Fruit fly (Drosophila melanogaster) whole organism, embryonic: ENCODE data around the gene CG13949.

ENCODE experiments used
- Atf6 ChIP-seq: fragments of 200-800 bp; sonication (Bioruptor generic); IDR thresholded peaks from 2 replicates; pipeline ENCODE4 v1.3.6; 2022; ENCODE audit warnings: missing biosample characterization, missing genetic modification characterization
- Bdp1 ChIP-seq: fragments of 200-800 bp; sonication (Bioruptor generic); optimal IDR thresholded peaks from 3 replicates; lab custom pipeline; 2016; ENCODE audit warnings: missing biosample characterization, missing genetic modification characterization
- CG1024 ChIP-seq: fragments of 200-800 bp; sonication (Bioruptor generic); IDR thresholded peaks from 2 replicates; pipeline ENCODE4 v1.3.6; 2022; ENCODE audit warnings: missing biosample characterization, missing genetic modification characterization
- CG10321 ChIP-seq: fragments of 200-800 bp; sonication (Bioruptor generic); IDR thresholded peaks from 2 replicates; pipeline ENCODE4 v1.3.6; 2022; ENCODE audit warnings: missing biosample characterization, missing genetic modification characterization
- CG10431 ChIP-seq: fragments of 200-800 bp; sonication (Bioruptor generic); optimal IDR thresholded peaks from 3 replicates; lab custom pipeline; 2018; ENCODE audit warnings: missing biosample characterization, mild to moderate bottlenecking, missing genetic modification characterization
- CG11723 ChIP-seq: fragments of 200-800 bp; sonication (Bioruptor generic); optimal IDR thresholded peaks from 2 replicates; lab custom pipeline; 2017; ENCODE audit warnings: missing biosample characterization, mild to moderate bottlenecking, missing genetic modification characterization
- CG12071 ChIP-seq: fragments of 200-800 bp; sonication (Bioruptor generic); optimal IDR thresholded peaks from 3 replicates; lab custom pipeline; 2018; ENCODE audit warnings: missing biosample characterization, mild to moderate bottlenecking, missing genetic modification characterization
- CG13287 ChIP-seq: fragments of 200-800 bp; sonication (Bioruptor generic); IDR thresholded peaks from 2 replicates; pipeline ENCODE4 v1.3.6; 2022; ENCODE audit warnings: missing biosample characterization, missing genetic modification characterization; ENCODE audit not compliant: partially characterized antibody
- CG14014 ChIP-seq: fragments of 200-800 bp; sonication (Bioruptor generic); IDR thresholded peaks from 2 replicates; pipeline ENCODE4 v1.3.6; 2022; ENCODE audit warnings: missing biosample characterization, missing genetic modification characterization
- CG15696 ChIP-seq: fragments of 200-800 bp; sonication (Bioruptor generic); optimal IDR thresholded peaks from 2 replicates; lab custom pipeline; 2019; ENCODE audit warnings: missing biosample characterization, mild to moderate bottlenecking, missing genetic modification characterization, moderate library complexity
- CG2116 ChIP-seq: fragments of 200-800 bp; sonication (Bioruptor generic); optimal IDR thresholded peaks from 3 replicates; lab custom pipeline; 2018; ENCODE audit warnings: missing biosample characterization, mild to moderate bottlenecking, missing genetic modification characterization
- CG32767 ChIP-seq: fragments of 200-800 bp; sonication (Bioruptor generic); IDR thresholded peaks from 2 replicates; pipeline ENCODE4 v1.3.6; 2022; ENCODE audit warnings: missing biosample characterization, missing genetic modification characterization
- CG4707 ChIP-seq: fragments of 200-800 bp; sonication (Bioruptor generic); optimal IDR thresholded peaks from 2 replicates; lab custom pipeline; 2018; ENCODE audit warnings: missing biosample characterization, mild to moderate bottlenecking, missing genetic modification characterization, moderate library complexity
- CG4820 ChIP-seq: fragments of 200-800 bp; sonication (Bioruptor generic); optimal IDR thresholded peaks from 3 replicates; lab custom pipeline; 2016; ENCODE audit warnings: missing biosample characterization, missing genetic modification characterization
- CG4854 ChIP-seq: fragments of 200-800 bp; sonication (Bioruptor generic); optimal IDR thresholded peaks from 2 replicates; lab custom pipeline; 2016; ENCODE audit warnings: missing biosample characterization, missing genetic modification characterization, inconsistent platforms
- CG6254 ChIP-seq: fragments of 200-800 bp; sonication (Bioruptor generic); optimal IDR thresholded peaks from 3 replicates; lab custom pipeline; 2017; ENCODE audit warnings: mild to moderate bottlenecking, missing biosample characterization, missing genetic modification reagents, missing genetic modification characterization
- Chrac-16 ChIP-seq: fragments of 200-800 bp; sonication (Bioruptor generic); optimal IDR thresholded peaks from 3 replicates; lab custom pipeline; 2016; ENCODE audit warnings: missing biosample characterization, missing genetic modification characterization
- Dek ChIP-seq: fragments of 200-800 bp; sonication (Bioruptor generic); optimal IDR thresholded peaks from 3 replicates; lab custom pipeline; 2019; ENCODE audit warnings: missing biosample characterization, mild to moderate bottlenecking, missing genetic modification characterization, moderate library complexity
- Gsc ChIP-seq: fragments of 200-800 bp; sonication (Bioruptor generic); IDR thresholded peaks from 2 replicates; pipeline ENCODE4 v1.3.6; 2022; ENCODE audit warnings: missing biosample characterization, missing genetic modification characterization
- HHEX ChIP-seq: fragments of 200-800 bp; sonication (Bioruptor generic); optimal IDR thresholded peaks from 3 replicates; lab custom pipeline; 2017; ENCODE audit warnings: missing biosample characterization, mild to moderate bottlenecking, missing genetic modification characterization, missing genetic modification reagents
- HLH54F ChIP-seq: fragments of 200-800 bp; sonication (Bioruptor generic); optimal IDR thresholded peaks from 3 replicates; lab custom pipeline; 2016; ENCODE audit warnings: missing biosample characterization, missing genetic modification characterization
- Hand ChIP-seq: fragments of 200-800 bp; sonication (Bioruptor generic); optimal IDR thresholded peaks from 2 replicates; lab custom pipeline; 2017; ENCODE audit warnings: mild to moderate bottlenecking, missing biosample characterization, missing genetic modification reagents, missing genetic modification characterization
- Hmx ChIP-seq: fragments of 200-800 bp; sonication (Bioruptor generic); optimal IDR thresholded peaks from 2 replicates; lab custom pipeline; 2016; ENCODE audit warnings: missing biosample characterization, missing genetic modification characterization
- NC2β ChIP-seq: fragments of 200-800 bp; sonication (Bioruptor generic); optimal IDR thresholded peaks from 2 replicates; lab custom pipeline; 2016; ENCODE audit warnings: missing biosample characterization, missing genetic modification characterization
- PHDP ChIP-seq: fragments of 200-800 bp; sonication (Bioruptor generic); optimal IDR thresholded peaks from 3 replicates; lab custom pipeline; 2018; ENCODE audit warnings: missing biosample characterization, mild to moderate bottlenecking, missing genetic modification characterization, moderate library complexity
- Ravus ChIP-seq: fragments of 200-800 bp; sonication (Bioruptor generic); IDR thresholded peaks from 2 replicates; pipeline ENCODE4 v1.3.6; 2022; ENCODE audit warnings: missing biosample characterization, missing genetic modification characterization
- Rfx ChIP-seq: fragments of 200-800 bp; sonication (Bioruptor generic); IDR thresholded peaks from 2 replicates; pipeline ENCODE4 v1.3.6; 2022; ENCODE audit warnings: missing biosample characterization, missing genetic modification characterization
- Ssrp ChIP-seq: fragments of 200-800 bp; sonication (Bioruptor generic); optimal IDR thresholded peaks from 2 replicates; lab custom pipeline; 2018; ENCODE audit warnings: missing biosample characterization, mild to moderate bottlenecking, missing genetic modification characterization, moderate library complexity
- aop ChIP-seq: fragments of 200-800 bp; sonication (Bioruptor generic); IDR thresholded peaks from 2 replicates; pipeline ENCODE4 v1.3.6; 2022; ENCODE audit warnings: missing biosample characterization, missing genetic modification characterization
- bbx ChIP-seq: fragments of 200-800 bp; sonication (Bioruptor generic); IDR thresholded peaks from 2 replicates; pipeline ENCODE4 v1.3.6; 2022; ENCODE audit warnings: missing biosample characterization, missing genetic modification characterization; ENCODE audit not compliant: partially characterized antibody
- cg ChIP-seq: fragments of 200-800 bp; sonication (Bioruptor generic); optimal IDR thresholded peaks from 3 replicates; lab custom pipeline; 2019; ENCODE audit warnings: missing biosample characterization, mild to moderate bottlenecking, missing genetic modification characterization, moderate library complexity
- dm ChIP-seq: fragments of 200-800 bp; sonication (Bioruptor generic); optimal IDR thresholded peaks from 3 replicates; lab custom pipeline; 2016; ENCODE audit warnings: missing biosample characterization, missing genetic modification characterization
- eyg ChIP-seq: fragments of 200-800 bp; sonication (Bioruptor generic); optimal IDR thresholded peaks from 3 replicates; lab custom pipeline; 2016; ENCODE audit warnings: missing biosample characterization, missing genetic modification characterization
- fd102C ChIP-seq: fragments of 200-800 bp; sonication (Bioruptor generic); optimal IDR thresholded peaks from 2 replicates; lab custom pipeline; 2018; ENCODE audit warnings: missing biosample characterization, mild to moderate bottlenecking, missing genetic modification characterization, moderate library complexity
- fd96Cb ChIP-seq: fragments of 200-800 bp; sonication (Bioruptor generic); optimal IDR thresholded peaks from 2 replicates; lab custom pipeline; 2018; ENCODE audit warnings: missing biosample characterization, mild to moderate bottlenecking, missing genetic modification characterization, moderate library complexity
- fu2 ChIP-seq: fragments of 200-800 bp; sonication (Bioruptor generic); optimal IDR thresholded peaks from 2 replicates; lab custom pipeline; 2016; ENCODE audit warnings: missing biosample characterization, missing genetic modification characterization
- gcm2 ChIP-seq: fragments of 200-800 bp; sonication (Bioruptor generic); optimal IDR thresholded peaks from 2 replicates; lab custom pipeline; 2016; ENCODE audit warnings: missing biosample characterization, missing genetic modification characterization
- grau ChIP-seq: fragments of 200-800 bp; optimal IDR thresholded peaks from 3 replicates; lab custom pipeline; 2019; ENCODE audit warnings: missing biosample characterization, mild to moderate bottlenecking, missing genetic modification characterization, moderate library complexity
- inv ChIP-seq: fragments of 200-800 bp; sonication (Bioruptor generic); IDR thresholded peaks from 2 replicates; pipeline ENCODE4 v1.3.6; 2022; ENCODE audit warnings: missing biosample characterization, missing genetic modification characterization; ENCODE audit not compliant: partially characterized antibody
- kni ChIP-seq: fragments of 200-800 bp; sonication (Bioruptor generic); optimal IDR thresholded peaks from 3 replicates; lab custom pipeline; 2017; ENCODE audit warnings: mild to moderate bottlenecking, missing biosample characterization, missing genetic modification reagents, missing genetic modification characterization
- lola ChIP-seq, 3 experiments: fragments of >200 bp in 2 of 3; fragments of 200-800 bp in 1 of 3; sonication (Bioruptor generic) in 1 of 3; optimal IDR thresholded peaks; 2 replicates each; lab custom pipeline; 2017 to 2019; ENCODE audit warnings: missing biosample characterization in 3 of 3, missing genetic modification characterization in 3 of 3, mild to moderate bottlenecking in 1 of 3, moderate library complexity in 1 of 3
- luna ChIP-seq: fragments of 200-800 bp; sonication (Bioruptor generic); optimal IDR thresholded peaks from 2 replicates; lab custom pipeline; 2016; ENCODE audit warnings: missing biosample characterization, missing genetic modification characterization
- onecut ChIP-seq: fragments of 200-800 bp; sonication (Bioruptor generic); IDR thresholded peaks from 2 replicates; pipeline ENCODE4 v1.3.6; 2022; ENCODE audit warnings: missing biosample characterization, missing genetic modification characterization
- prd ChIP-seq, 3 experiments: fragments of >200 bp in 2 of 3; fragments of 200-800 bp in 1 of 3; sonication (Bioruptor generic) in 1 of 3; optimal IDR thresholded peaks in 2 of 3; IDR thresholded peaks in 1 of 3; 2 replicates in 2 of 3; 3 replicates in 1 of 3; pipeline versions ENCODE4 v1.3.6 to Lab custom; 2017 to 2022; ENCODE audit warnings: missing biosample characterization in 1 of 3, missing genetic modification characterization in 1 of 3
- rib ChIP-seq: fragments of 200-800 bp; sonication (Bioruptor generic); IDR thresholded peaks from 2 replicates; pipeline ENCODE4 v1.3.6; 2022; ENCODE audit warnings: missing biosample characterization, missing genetic modification characterization
- seq ChIP-seq: fragments of 200-800 bp; sonication (Bioruptor generic); IDR thresholded peaks from 2 replicates; pipeline ENCODE4 v1.3.6; 2022; ENCODE audit warnings: missing biosample characterization, missing genetic modification characterization
- stc ChIP-seq: fragments of 200-800 bp; sonication (Bioruptor generic); IDR thresholded peaks from 2 replicates; pipeline ENCODE4 v1.3.6; 2022; ENCODE audit warnings: missing biosample characterization, missing genetic modification characterization
- stwl ChIP-seq: fragments of 200-800 bp; sonication (Bioruptor generic); optimal IDR thresholded peaks from 3 replicates; lab custom pipeline; 2018; ENCODE audit warnings: missing biosample characterization, mild to moderate bottlenecking, missing genetic modification characterization, moderate library complexity
- zfh1 ChIP-seq: fragments of 200-800 bp; sonication (Bioruptor generic); IDR thresholded peaks from 3 replicates; pipeline ENCODE4 v1.3.6; 2022; ENCODE audit warnings: missing biosample characterization, missing genetic modification characterization

The CG13949 gene

dm6 chr2L:857897-858517 lies 2.9 kb downstream of the CG13949 start (continued):
- TF ChIP-seq eyg, result peak; percentile 20
- TF ChIP-seq Ssrp (tag; lab: Kevin White, UChicago), result peak; percentile 37
- no peak for TF ChIP-seq CG10321
- TF ChIP-seq fu2 (GFP tag; lab: Kevin White, UChicago), result peak; percentile 16
- peak; percentile 33 for TF ChIP-seq Dek (tag; lab: Kevin White, UChicago)
- TF ChIP-seq stwl, result no peak
- TF ChIP-seq CG4820 (GFP tag; lab: Kevin White, UChicago), result no peak
- no peak for TF ChIP-seq gcm2
- no peak for TF ChIP-seq Gsc (GFP tag; lab: Robert Waterston, UW)
- no peak for TF ChIP-seq cg (GFP tag; lab: Kevin White, UChicago)
- 0 out of 2 replicates have a peak, but pooled peaks have one; percentile 13 for TF ChIP-seq onecut (GFP tag; lab: Robert Waterston, UW)
- no peak for TF ChIP-seq luna (GFP tag; lab: Kevin White, UChicago)
- TF ChIP-seq seq, result no peak
- TF ChIP-seq CG32767 (GFP tag; lab: Robert Waterston, UW), result peak; percentile 46; the same call in 1 of the 2 replicates
- peak; percentile 56; the same call in 1 of the 3 replicates for TF ChIP-seq zfh1 (GFP tag; lab: Robert Waterston, UW)
- TF ChIP-seq PHDP (tag; lab: Kevin White, UChicago), result peak; percentile 63
- TF ChIP-seq CG4854, result no peak
- peak; percentile 24 for TF ChIP-seq CG4707 (GFP tag; lab: Kevin White, UChicago)
- TF ChIP-seq rib (GFP tag; lab: Robert Waterston, UW), result no peak
- peak; percentile 60 for TF ChIP-seq fd96Cb
- peak in 1 of 3 experiments; percentile 7 for TF ChIP-seq lola (GFP tag; optimal IDR thresholded peaks at IDR 0.05; lab: Kevin White, UChicago)
- no peak for TF ChIP-seq Ravus (GFP tag; lab: Robert Waterston, UW)
- no peak for TF ChIP-seq CG10431 (GFP tag; lab: Kevin White, UChicago)
- TF ChIP-seq stc (GFP tag; lab: Robert Waterston, UW), result peak; percentile 52
- no peak for TF ChIP-seq inv (GFP tag; lab: Robert Waterston, UW)
- TF ChIP-seq prd (optimal IDR thresholded peaks at IDR 0.05; lab: Kevin White, UChicago), result no peak
- peak; percentile 60; the same call in 2 of the 3 replicates for TF ChIP-seq prd (GFP tag; IDR thresholded peaks at IDR 0.05; lab: Robert Waterston, UW)
- peak; percentile 7 for TF ChIP-seq CG2116 (GFP tag; lab: Kevin White, UChicago)
- no peak for TF ChIP-seq CG13287 (GFP tag; lab: Robert Waterston, UW)
- peak; percentile 75; the same call in 1 of the 2 replicates for TF ChIP-seq Atf6 (GFP tag; lab: Robert Waterston, UW)
- peak; percentile 31 for TF ChIP-seq Chrac-16 (GFP tag; lab: Kevin White, UChicago)
- peak; percentile 51 for TF ChIP-seq Rfx (GFP tag; lab: Robert Waterston, UW)
- TF ChIP-seq CG15696 (tag; lab: Kevin White, UChicago), result no peak
- TF ChIP-seq grau (tag; lab: Kevin White, UChicago), result peak; percentile 45
- TF ChIP-seq bbx, result no peak
- TF ChIP-seq CG1024 (GFP tag; lab: Robert Waterston, UW), result 0 out of 2 replicates have a peak, but pooled peaks have one; percentile 23
- no peak for TF ChIP-seq Hand
- peak; percentile 27 for TF ChIP-seq HLH54F (GFP tag; lab: Kevin White, UChicago)
- peak; percentile 41; the same call in 1 of the 2 replicates for TF ChIP-seq CG14014 (GFP tag; lab: Robert Waterston, UW)
- TF ChIP-seq fd102C, result no peak
- TF ChIP-seq kni, result no peak
- no peak for TF ChIP-seq Hmx
- peak; percentile 30 for TF ChIP-seq HHEX (GFP tag; lab: Kevin White, UChicago)
- TF ChIP-seq CG6254 (GFP tag; lab: Kevin White, UChicago), result no peak
- TF ChIP-seq dm, result no peak
- TF ChIP-seq CG11723 (GFP tag; lab: Kevin White, UChicago), result no peak
- TF ChIP-seq Bdp1, result peak; percentile 14
- TF ChIP-seq aop, result no peak
- no peak for TF ChIP-seq CG12071 (GFP tag; lab: Kevin White, UChicago)
- TF ChIP-seq NC2β (GFP tag; lab: Kevin White, UChicago), result peak; percentile 41
